Worm (Caenorhabditis elegans) whole organism, L2 larva: Measurements from ENCODE around the gene hpo-12.

Experiments
- R02D3.7 ChIP-seq: fragments of 150-350 bp; optimal IDR thresholded peaks from 2 replicates; lab custom pipeline; 2014; ENCODE audit warnings: missing biosample characterization, missing genetic modification characterization
- ama-1 ChIP-seq: fragments of 150-350 bp; optimal IDR thresholded peaks from 2 replicates; lab custom pipeline; 2018; ENCODE audit warnings: inconsistent platforms
- ceh-16 ChIP-seq: fragments of 150-350 bp; optimal IDR thresholded peaks from 2 replicates; lab custom pipeline; 2014; ENCODE audit warnings: missing biosample characterization, missing genetic modification characterization
- lin-13 ChIP-seq: fragments of 150-350 bp; optimal IDR thresholded peaks from 2 replicates; lab custom pipeline; 2014; ENCODE audit warnings: missing biosample characterization, missing genetic modification reagents, missing genetic modification characterization
- lin-39 ChIP-seq: fragments of 150-350 bp; optimal IDR thresholded peaks from 2 replicates; lab custom pipeline; 2014; ENCODE audit warnings: missing biosample characterization, missing genetic modification reagents, missing genetic modification characterization
- lsy-2 ChIP-seq, 2 experiments: fragments of 150-350 bp in 1 of 2; sonication (generic microtip) in 1 of 2; optimal IDR thresholded peaks; 2 replicates each; lab custom pipeline; 2014 to 2017; ENCODE audit warnings: missing biosample characterization in 2 of 2, missing genetic modification characterization in 2 of 2
- mdl-1 ChIP-seq, 2 experiments: fragments of 150-350 bp in 1 of 2; sonication (generic microtip) in 1 of 2; optimal IDR thresholded peaks; 2 replicates each; lab custom pipeline; 2017; ENCODE audit warnings: missing biosample characterization in 2 of 2, missing genetic modification characterization in 2 of 2
- nhr-12 ChIP-seq: fragments of 150-350 bp; optimal IDR thresholded peaks from 2 replicates; lab custom pipeline; 2014; ENCODE audit warnings: missing biosample characterization, missing genetic modification characterization
- unc-39 ChIP-seq: fragments of 150-350 bp; optimal IDR thresholded peaks from 2 replicates; lab custom pipeline; 2014; ENCODE audit warnings: missing biosample characterization, missing genetic modification characterization
- unc-62 ChIP-seq: fragments of 150-350 bp; optimal IDR thresholded peaks from 2 replicates; lab custom pipeline; 2014; ENCODE audit warnings: missing biosample characterization, missing genetic modification reagents, missing genetic modification characterization

DNA sequence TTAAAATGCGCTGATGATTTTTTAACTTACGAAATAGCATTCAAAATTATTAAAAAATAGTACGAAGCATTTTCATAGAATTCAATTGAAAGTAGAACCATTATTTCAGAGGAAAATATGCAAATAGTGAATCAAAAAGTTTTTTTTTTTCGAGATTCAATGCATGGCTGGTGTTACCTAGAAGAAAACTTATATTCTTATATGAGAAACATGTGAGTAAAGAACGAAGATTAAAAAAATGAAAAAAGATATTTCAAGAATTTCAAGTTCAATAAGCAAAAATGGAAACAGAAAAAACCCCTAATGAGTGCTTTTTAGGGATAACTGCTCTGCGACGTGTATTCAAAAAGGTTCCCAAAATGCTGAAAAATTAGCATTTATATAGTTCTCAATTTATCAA, 47.0 kb upstream of the hpo-12 start, which contains the start of gene sre-16:
- TF ChIP-seq lin-39 (no peak), ama-1 (lab: Kevin White, UChicago) (no peak), nhr-12 (no peak), unc-62 (GFP tag; lab: Kevin White, UChicago) (no peak), lsy-2 (tag; optimal IDR thresholded peaks at IDR 0.05; lab: Kevin White, UChicago) (no peak), lin-13 (GFP tag; lab: Kevin White, UChicago) (no peak), ceh-16 (tag; lab: Kevin White, UChicago) (no peak), R02D3.7 (tag; lab: Kevin White, UChicago) (no peak), mdl-1 (tag; optimal IDR thresholded peaks at IDR 0.05; lab: Kevin White, UChicago) (no peak), unc-39 (tag; lab: Kevin White, UChicago) (no peak)
